Worm (Caenorhabditis elegans) whole organism, late embryonic: ENCODE data around the gene arcp-1.

Experiments used
- C38D4.7 ChIP-seq: fragments of 200-800 bp; sonication (Bioruptor generic); optimal IDR thresholded peaks from 2 replicates; lab custom pipeline; 2018; ENCODE audit warnings: mild to moderate bottlenecking, missing genetic modification characterization, moderate library complexity, missing compliant biosample characterization
- ama-1 ChIP-seq: fragments of 150-350 bp; optimal IDR thresholded peaks from 2 replicates; lab custom pipeline; 2014
- dmd-4 ChIP-seq: sonication (generic microtip); optimal IDR thresholded peaks from 2 replicates; lab custom pipeline; 2016; ENCODE audit warnings: borderline replicate concordance, missing genetic modification characterization, missing compliant biosample characterization
- hlh-15 ChIP-seq: sonication (generic microtip); optimal IDR thresholded peaks from 2 replicates; lab custom pipeline; 2016; ENCODE audit warnings: missing genetic modification characterization, missing compliant biosample characterization
- hlh-30 ChIP-seq: sonication (generic microtip); optimal IDR thresholded peaks from 2 replicates; lab custom pipeline; 2017; ENCODE audit warnings: antibody characterized with exemption, missing genetic modification characterization, missing compliant biosample characterization; ENCODE audit not compliant: insufficient read depth
- lin-11 ChIP-seq: fragments of 200-800 bp; sonication (Bioruptor generic); optimal IDR thresholded peaks from 2 replicates; lab custom pipeline; 2018; ENCODE audit warnings: mild to moderate bottlenecking, missing genetic modification characterization, missing compliant biosample characterization
- madf-2 ChIP-seq: sonication (generic microtip); optimal IDR thresholded peaks from 2 replicates; lab custom pipeline; 2017; ENCODE audit warnings: missing genetic modification characterization, missing compliant biosample characterization
- pat-9 ChIP-seq: fragments of 200-800 bp; sonication (Bioruptor generic); optimal IDR thresholded peaks from 2 replicates; lab custom pipeline; 2018; ENCODE audit warnings: mild to moderate bottlenecking, missing genetic modification characterization, moderate library complexity, missing compliant biosample characterization
- pha-4 ChIP-seq: fragments of 150-350 bp; optimal IDR thresholded peaks from 2 replicates; lab custom pipeline; 2018; ENCODE audit warnings: missing biosample characterization, missing genetic modification reagents, missing genetic modification characterization
- rnt-1 ChIP-seq: sonication (generic microtip); optimal IDR thresholded peaks from 2 replicates; lab custom pipeline; 2016; ENCODE audit warnings: missing genetic modification characterization, missing compliant biosample characterization
- unc-86 ChIP-seq: sonication (generic microtip); optimal IDR thresholded peaks from 2 replicates; lab custom pipeline; 2016; ENCODE audit warnings: missing genetic modification characterization, missing compliant biosample characterization
- ztf-16 ChIP-seq: sonication (generic microtip); optimal IDR thresholded peaks from 2 replicates; lab custom pipeline; 2017; ENCODE audit warnings: missing genetic modification characterization, missing compliant biosample characterization

ce11 chrIII:3765460-3765859 lies 6.2 kb upstream of the arcp-1 start, which contains the start of gene C44F1.1:
- TF ChIP-seq hlh-15 (tag; lab: Kevin White, UChicago) (no peak), unc-86 (tag; lab: Kevin White, UChicago) (no peak), pha-4 (tag; lab: Kevin White, UChicago) (no peak), rnt-1 (tag; lab: Kevin White, UChicago) (no peak), dmd-4 (tag; lab: Kevin White, UChicago) (no peak), hlh-30 (tag; lab: Kevin White, UChicago) (no peak), lin-11 (no peak), pat-9 (tag; lab: Kevin White, UChicago) (no peak), ztf-16 (no peak), C38D4.7 (GFP tag; lab: Kevin White, UChicago) (no peak), ama-1 (lab: Kevin White, UChicago) (no peak), madf-2 (no peak)
